Fruit fly (Drosophila melanogaster): ENCODE results near the gene RluA-2.

DNA sequence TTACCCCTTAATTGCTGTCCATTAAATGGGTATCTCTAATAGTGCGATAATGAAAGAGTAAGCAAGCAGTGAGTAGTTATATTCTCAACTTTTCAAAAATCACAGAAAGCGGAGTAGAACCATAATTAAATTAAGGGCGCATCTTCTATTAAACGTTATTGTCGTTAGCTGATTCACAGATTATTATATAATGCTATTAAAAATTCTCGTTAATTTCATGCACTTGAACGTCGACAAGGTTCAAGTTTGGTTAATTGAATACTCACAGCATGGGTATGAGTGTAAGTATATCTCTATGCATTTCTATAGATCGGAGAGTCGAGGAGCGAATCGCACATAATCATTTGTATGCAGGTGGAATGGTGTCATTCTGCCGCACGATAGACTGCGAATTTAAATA is 34.0 kb downstream of the RluA-2 start:
- TF ChIP-seq CG16815 (GFP tag; optimal IDR thresholded peaks at IDR 0.05): no peak
- no peak for TF ChIP-seq D19B (GFP tag; optimal IDR thresholded peaks at IDR 0.05)
- no peak for TF ChIP-seq CG43689 (GFP tag; IDR thresholded peaks at IDR 0.05)
- TF ChIP-seq CG31441 (GFP tag; IDR thresholded peaks at IDR 0.05): no peak
- TF ChIP-seq CG6854 (GFP tag; optimal IDR thresholded peaks at IDR 0.05): no peak
